Worm (Caenorhabditis elegans) whole organism, late embryonic: ENCODE measurements around the gene eif-1.
A peak's percentile ranks its signal among the peaks of the same experiment; 100 is the strongest.

Experiments used
- F13H6.1 ChIP-seq: sonication (generic microtip); optimal IDR thresholded peaks from 2 replicates; lab custom pipeline; 2016; ENCODE audit warnings: missing genetic modification characterization, missing compliant biosample characterization
- K02D7.2 ChIP-seq: sonication (generic microtip); optimal IDR thresholded peaks from 2 replicates; lab custom pipeline; 2017; ENCODE audit warnings: mild to moderate bottlenecking, missing genetic modification characterization, missing compliant biosample characterization
- Y22D7AL.16 ChIP-seq: sonication (generic microtip); optimal IDR thresholded peaks from 2 replicates; lab custom pipeline; 2016; ENCODE audit warnings: missing genetic modification characterization, missing compliant biosample characterization
- ama-1 ChIP-seq: fragments of 150-350 bp; optimal IDR thresholded peaks from 2 replicates; lab custom pipeline; 2014
- ceh-14 ChIP-seq: sonication (generic microtip); optimal IDR thresholded peaks from 2 replicates; lab custom pipeline; 2016; ENCODE audit warnings: missing genotype, missing genetic modification characterization, missing compliant biosample characterization
- ceh-19 ChIP-seq: fragments of 200-800 bp; sonication (Bioruptor generic); optimal IDR thresholded peaks from 2 replicates; lab custom pipeline; 2018; ENCODE audit warnings: mild to moderate bottlenecking, missing genetic modification characterization, missing compliant biosample characterization
- ceh-2 ChIP-seq: sonication (generic microtip); optimal IDR thresholded peaks from 2 replicates; lab custom pipeline; 2016; ENCODE audit warnings: missing genotype, missing genetic modification characterization, missing compliant biosample characterization
- ceh-22 ChIP-seq: sonication (generic microtip); optimal IDR thresholded peaks from 2 replicates; lab custom pipeline; 2017; ENCODE audit warnings: missing biosample characterization, missing genetic modification characterization
- ceh-31 ChIP-seq: sonication (generic microtip); optimal IDR thresholded peaks from 2 replicates; lab custom pipeline; 2016; ENCODE audit warnings: missing genetic modification characterization, missing compliant biosample characterization
- ceh-48 ChIP-seq: sonication (generic microtip); optimal IDR thresholded peaks from 2 replicates; lab custom pipeline; 2016; ENCODE audit warnings: missing genetic modification characterization, inconsistent platforms, missing compliant biosample characterization
- ceh-6 ChIP-seq: fragments of 200-800 bp; sonication (Bioruptor generic); optimal IDR thresholded peaks from 2 replicates; lab custom pipeline; 2018; ENCODE audit warnings: mild to moderate bottlenecking, missing genetic modification characterization, missing compliant biosample characterization
- che-1 ChIP-seq: sonication (generic microtip); optimal IDR thresholded peaks from 2 replicates; lab custom pipeline; 2016; ENCODE audit warnings: mild to moderate bottlenecking, missing genetic modification characterization, missing compliant biosample characterization
- dmd-4 ChIP-seq: sonication (generic microtip); optimal IDR thresholded peaks from 2 replicates; lab custom pipeline; 2016; ENCODE audit warnings: borderline replicate concordance, missing genetic modification characterization, missing compliant biosample characterization
- dve-1 ChIP-seq: sonication (generic microtip); optimal IDR thresholded peaks from 2 replicates; lab custom pipeline; 2017; ENCODE audit warnings: antibody characterized with exemption, mild to moderate bottlenecking, missing genetic modification characterization, missing compliant biosample characterization
- elt-2 ChIP-seq: sonication (generic microtip); optimal IDR thresholded peaks from 2 replicates; lab custom pipeline; 2016; ENCODE audit warnings: missing genetic modification reagents, missing genetic modification characterization, missing compliant biosample characterization
- elt-4 ChIP-seq: sonication (generic microtip); optimal IDR thresholded peaks from 2 replicates; lab custom pipeline; 2016; ENCODE audit warnings: missing genetic modification characterization, missing compliant biosample characterization
- fax-1 ChIP-seq: sonication (generic microtip); optimal IDR thresholded peaks from 2 replicates; lab custom pipeline; 2016; ENCODE audit warnings: missing genotype, missing genetic modification characterization, missing compliant biosample characterization
- gmeb-2 ChIP-seq: sonication (generic microtip); optimal IDR thresholded peaks from 2 replicates; lab custom pipeline; 2016; ENCODE audit warnings: missing genetic modification characterization, inconsistent platforms, missing compliant biosample characterization
- hlh-13 ChIP-seq: fragments of 200-800 bp; sonication (Bioruptor generic); optimal IDR thresholded peaks from 2 replicates; lab custom pipeline; 2018; ENCODE audit warnings: mild to moderate bottlenecking, missing genetic modification characterization, missing compliant biosample characterization
- hlh-15 ChIP-seq: sonication (generic microtip); optimal IDR thresholded peaks from 2 replicates; lab custom pipeline; 2016; ENCODE audit warnings: missing genetic modification characterization, missing compliant biosample characterization
- hlh-6 ChIP-seq: sonication (generic microtip); optimal IDR thresholded peaks from 2 replicates; lab custom pipeline; 2016; ENCODE audit warnings: missing genotype, missing genetic modification characterization, missing compliant biosample characterization
- hlh-8 ChIP-seq: sonication (generic microtip); optimal IDR thresholded peaks from 2 replicates; lab custom pipeline; 2016; ENCODE audit warnings: missing genotype, missing genetic modification characterization, missing compliant biosample characterization
- nfya-1 ChIP-seq: sonication (generic microtip); optimal IDR thresholded peaks from 2 replicates; lab custom pipeline; 2017; ENCODE audit warnings: missing genetic modification characterization, mild to moderate bottlenecking, missing compliant biosample characterization, antibody characterized with exemption, moderate library complexity
- nhr-11 ChIP-seq: fragments of 150-350 bp; optimal IDR thresholded peaks from 2 replicates; lab custom pipeline; 2014; ENCODE audit warnings: missing biosample characterization, missing genetic modification characterization
- odd-2 ChIP-seq: sonication (generic microtip); optimal IDR thresholded peaks from 2 replicates; lab custom pipeline; 2017; ENCODE audit warnings: antibody characterized with exemption, mild to moderate bottlenecking, missing genetic modification characterization, missing compliant biosample characterization
- pax-1 ChIP-seq: fragments of 150-350 bp; optimal IDR thresholded peaks from 2 replicates; lab custom pipeline; 2014; ENCODE audit warnings: missing biosample characterization, missing genetic modification characterization
- pha-2 ChIP-seq: sonication (generic microtip); optimal IDR thresholded peaks from 2 replicates; lab custom pipeline; 2017; ENCODE audit warnings: mild to moderate bottlenecking, missing genetic modification characterization, missing compliant biosample characterization
- pha-4 ChIP-seq: fragments of 150-350 bp; optimal IDR thresholded peaks from 2 replicates; lab custom pipeline; 2018; ENCODE audit warnings: missing biosample characterization, missing genetic modification reagents, missing genetic modification characterization
- pqm-1 ChIP-seq: sonication (generic microtip); optimal IDR thresholded peaks from 2 replicates; lab custom pipeline; 2016; ENCODE audit warnings: missing genetic modification characterization, missing compliant biosample characterization
- rnt-1 ChIP-seq: sonication (generic microtip); optimal IDR thresholded peaks from 2 replicates; lab custom pipeline; 2016; ENCODE audit warnings: missing genetic modification characterization, missing compliant biosample characterization
- sdc-2 ChIP-seq: sonication (generic microtip); optimal IDR thresholded peaks from 2 replicates; lab custom pipeline; 2016; ENCODE audit warnings: missing genotype, missing genetic modification characterization, missing compliant biosample characterization
- sox-4 ChIP-seq: sonication (generic microtip); optimal IDR thresholded peaks from 2 replicates; lab custom pipeline; 2017; ENCODE audit warnings: mild to moderate bottlenecking, missing genetic modification characterization, inconsistent platforms, missing compliant biosample characterization
- syd-9 ChIP-seq: sonication (generic microtip); optimal IDR thresholded peaks from 2 replicates; lab custom pipeline; 2016; ENCODE audit warnings: mild to moderate bottlenecking, missing genetic modification characterization, moderate library complexity, missing compliant biosample characterization
- tbx-2 ChIP-seq: sonication (generic microtip); optimal IDR thresholded peaks from 2 replicates; lab custom pipeline; 2016; ENCODE audit warnings: missing genetic modification characterization, missing compliant biosample characterization
- unc-3 ChIP-seq, 2 experiments: fragments of 200-800 bp in 1 of 2; sonication (Bioruptor generic) in 1 of 2; sonication (generic microtip) in 1 of 2; conservative IDR thresholded peaks in 1 of 2; optimal IDR thresholded peaks in 1 of 2; 2 replicates each; pipeline versions ENCODE4 v1.3.6 to Lab custom; 2016 to 2022; ENCODE audit warnings: missing compliant biosample characterization in 2 of 2, missing genetic modification characterization in 2 of 2, missing genetic modification reagents in 1 of 2
- unc-42 ChIP-seq: sonication (generic microtip); optimal IDR thresholded peaks from 2 replicates; lab custom pipeline; 2016; ENCODE audit warnings: missing genotype, missing genetic modification characterization, missing compliant biosample characterization
- unc-86 ChIP-seq: sonication (generic microtip); optimal IDR thresholded peaks from 2 replicates; lab custom pipeline; 2016; ENCODE audit warnings: missing genetic modification characterization, missing compliant biosample characterization
- ztf-16 ChIP-seq: sonication (generic microtip); optimal IDR thresholded peaks from 2 replicates; lab custom pipeline; 2017; ENCODE audit warnings: missing genetic modification characterization, missing compliant biosample characterization

The eif-1 gene

ce11 chrII:4942397-4942796 is 51.0 kb downstream of the eif-1 start (continued):
- peak; percentile 73 for TF ChIP-seq che-1 (tag; lab: Kevin White, UChicago)
- peak; percentile 57 for TF ChIP-seq nfya-1 (tag; lab: Kevin White, UChicago)
- peak; percentile 22 for TF ChIP-seq ceh-2 (tag; lab: Kevin White, UChicago)
- no peak for TF ChIP-seq hlh-8
- peak; percentile 49 for TF ChIP-seq syd-9 (tag; lab: Kevin White, UChicago)
- TF ChIP-seq odd-2 (tag; lab: Kevin White, UChicago), result no peak
- TF ChIP-seq hlh-13 (GFP tag; lab: Kevin White, UChicago), result peak; percentile 24
- TF ChIP-seq elt-4 (tag; lab: Kevin White, UChicago), result no peak
- TF ChIP-seq ceh-48 (tag; lab: Kevin White, UChicago), result peak; percentile 2
- no peak for TF ChIP-seq pqm-1
- TF ChIP-seq nhr-11 (tag; lab: Kevin White, UChicago), result no peak
- no peak for TF ChIP-seq pax-1 (tag; lab: Kevin White, UChicago)
- no peak for TF ChIP-seq hlh-15 (tag; lab: Kevin White, UChicago)
- TF ChIP-seq unc-86 (tag; lab: Kevin White, UChicago), result peak; percentile 43
- TF ChIP-seq ceh-31 (tag; lab: Kevin White, UChicago), result peak; percentile 39
- TF ChIP-seq Y22D7AL.16 (tag; lab: Kevin White, UChicago), result peak; percentile 67
- TF ChIP-seq pha-4, result no peak
- TF ChIP-seq K02D7.2 (tag; lab: Kevin White, UChicago), result peak; percentile 23
- TF ChIP-seq ceh-19 (GFP tag; lab: Kevin White, UChicago), result peak; percentile 72
- peak; percentile 81 for TF ChIP-seq tbx-2 (tag; lab: Kevin White, UChicago)
- peak; percentile 23 for TF ChIP-seq ama-1 (lab: Kevin White, UChicago)
- TF ChIP-seq gmeb-2 (tag; lab: Kevin White, UChicago), result peak; percentile 59
- no peak for TF ChIP-seq ceh-14 (tag; lab: Kevin White, UChicago)
- peak; percentile 74 for TF ChIP-seq pha-2 (tag; lab: Kevin White, UChicago)
- peak; percentile 49 for TF ChIP-seq dve-1 (tag; lab: Kevin White, UChicago)
- peak; percentile 90 for TF ChIP-seq hlh-6 (tag; lab: Kevin White, UChicago)
- peak; percentile 67 for TF ChIP-seq sdc-2 (tag; lab: Kevin White, UChicago)
- peak; percentile 80 for TF ChIP-seq ceh-6
- no peak for TF ChIP-seq unc-42 (tag; lab: Kevin White, UChicago)
- peak; percentile 36 for TF ChIP-seq ceh-22 (tag; lab: Kevin White, UChicago)
- TF ChIP-seq fax-1 (tag; lab: Kevin White, UChicago), result peak; percentile 16
- TF ChIP-seq F13H6.1, result peak; percentile 49

- TF ChIP-seq gmeb-2 (tag; lab: Kevin White, UChicago), result no peak
- no peak for TF ChIP-seq elt-2 (tag; lab: Kevin White, UChicago)
- TF ChIP-seq ceh-19 (GFP tag; lab: Kevin White, UChicago), result no peak
- TF ChIP-seq K02D7.2 (tag; lab: Kevin White, UChicago), result no peak
- TF ChIP-seq sox-4 (tag; lab: Kevin White, UChicago), result no peak
- peak; percentile 27 for TF ChIP-seq rnt-1
- TF ChIP-seq hlh-6 (tag; lab: Kevin White, UChicago), result no peak
- no peak for TF ChIP-seq hlh-13 (GFP tag; lab: Kevin White, UChicago)
- TF ChIP-seq dmd-4, result no peak
- no peak for TF ChIP-seq ztf-16 (tag; lab: Kevin White, UChicago)
- no peak for TF ChIP-seq unc-3 (GFP tag; conservative IDR thresholded peaks at IDR 0.05; lab: Robert Waterston, UW)
- TF ChIP-seq unc-3 (tag; optimal IDR thresholded peaks at IDR 0.05; lab: Kevin White, UChicago), result no peak
- peak; percentile 5 for TF ChIP-seq unc-42 (tag; lab: Kevin White, UChicago)
- TF ChIP-seq, all 69 proteins: peak for 2
Observed at ce11 chrII:4941541-4942206, 51.7 kb downstream of the eif-1 start, which contains the start of gene ZK546.19. Gene ZK546.19 (plus strand): TSS chrII:4941726.
